Worm (Caenorhabditis elegans) whole organism, early embryonic: ENCODE measurements around the gene W02B12.11.

Source experiments
- ama-1 ChIP-seq: fragments of 150-350 bp; optimal IDR thresholded peaks from 2 replicates; lab custom pipeline; 2014
- flt-1 ChIP-seq: fragments of 200-800 bp; sonication (Bioruptor generic); IDR thresholded peaks from 2 replicates; pipeline ENCODE4 v1.3.6; 2022; ENCODE audit warnings: missing genetic modification characterization, missing compliant biosample characterization
- hmbx-1 ChIP-seq: sonication (generic microtip); optimal IDR thresholded peaks from 2 replicates; lab custom pipeline; 2016; ENCODE audit warnings: mild to moderate bottlenecking, missing genetic modification characterization, missing compliant biosample characterization
- hmg-4 ChIP-seq: fragments of 200-800 bp; sonication (Bioruptor generic); optimal IDR thresholded peaks from 2 replicates; lab custom pipeline; 2018; ENCODE audit warnings: mild to moderate bottlenecking, missing genetic modification characterization, missing compliant biosample characterization
- scrt-1 ChIP-seq: fragments of 200-800 bp; sonication (Bioruptor generic); IDR thresholded peaks from 2 replicates; pipeline ENCODE4 v1.3.6; 2022; ENCODE audit warnings: missing genetic modification characterization, missing compliant biosample characterization
- tbx-37 ChIP-seq: fragments of 200-800 bp; sonication (Bioruptor generic); conservative IDR thresholded peaks from 2 replicates; pipeline ENCODE4 v1.3.6; 2022; ENCODE audit warnings: missing genetic modification reagents, missing genetic modification characterization, missing compliant biosample characterization
- tra-4 ChIP-seq: sonication (generic microtip); optimal IDR thresholded peaks from 2 replicates; lab custom pipeline; 2017; ENCODE audit warnings: missing genetic modification characterization, missing compliant biosample characterization

ce11 chrII:11444973-11445372 is 28.7 kb upstream of the W02B12.11 start, which contains the start of gene W02B12.13:
- TF ChIP-seq ama-1 (lab: Kevin White, UChicago): no peak
- TF ChIP-seq tbx-37 (GFP tag; lab: Robert Waterston, UW): no peak
- no peak for TF ChIP-seq scrt-1 (GFP tag; lab: Robert Waterston, UW)
- TF ChIP-seq flt-1: no peak
- TF ChIP-seq hmbx-1 (tag; lab: Kevin White, UChicago): no peak
- TF ChIP-seq tra-4 (tag; lab: Kevin White, UChicago): no peak
- no peak for TF ChIP-seq hmg-4 (GFP tag; lab: Kevin White, UChicago)
